Fruit fly (Drosophila melanogaster): ENCODE measurements around the gene CG46306.

CG46306 gene

DNA sequence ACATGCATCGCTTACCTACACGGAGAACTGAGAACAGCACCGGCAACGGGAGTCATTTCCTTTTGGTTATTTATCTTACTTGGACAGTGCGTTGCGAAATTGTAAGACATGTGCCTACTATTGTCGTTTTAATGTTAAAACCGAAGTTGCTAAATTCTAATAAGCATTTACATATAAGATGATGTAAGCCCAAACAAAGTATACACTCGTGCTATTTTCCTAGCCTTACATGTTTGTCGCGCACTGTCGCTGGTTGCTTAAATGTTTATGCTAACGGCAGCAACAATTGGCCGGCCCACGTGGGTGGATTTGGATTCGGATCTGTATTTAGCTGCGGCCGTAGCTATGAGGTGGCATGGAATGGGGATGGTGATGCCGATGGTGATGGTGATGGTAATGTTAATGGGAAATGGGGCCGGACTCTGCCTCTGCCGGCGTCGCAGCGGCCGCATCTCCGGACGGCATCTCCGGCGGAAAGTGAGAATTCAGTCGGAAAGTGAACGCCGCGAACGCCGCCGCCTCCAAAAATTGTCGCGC lies 24.0 kb downstream of the CG46306 start, which contains the start of gene CG4829 (continued):
- peak; percentile 64 for TF ChIP-seq NC2α (GFP tag; optimal IDR thresholded peaks at IDR 0.05)
- TF ChIP-seq cato (GFP tag; optimal IDR thresholded peaks at IDR 0.05; ENCODE audit: borderline replicate concordance): peak; percentile 69
- peak; percentile 95 for TF ChIP-seq CG1603 (tag; optimal IDR thresholded peaks at IDR 0.05)
- TF ChIP-seq fd64A (GFP tag; optimal IDR thresholded peaks at IDR 0.05): peak; percentile 82
- TF ChIP-seq wek (GFP tag; optimal IDR thresholded peaks at IDR 0.05): peak; percentile 84
- peak; percentile 40 for TF ChIP-seq tup (GFP tag; optimal IDR thresholded peaks at IDR 0.05)
- TF ChIP-seq ttk (GFP tag; IDR thresholded peaks at IDR 0.05): peak; percentile 84
- TF ChIP-seq CG7963 (GFP tag; IDR thresholded peaks at IDR 0.05; ENCODE audit: partially characterized antibody): no peak
- TF ChIP-seq yki (optimal IDR thresholded peaks at IDR 0.05): no peak
- peak; percentile 99 for TF ChIP-seq Med (GFP tag)
- peak; percentile 84 for TF ChIP-seq CG10147 (GFP tag; optimal IDR thresholded peaks at IDR 0.05)
- peak; percentile 87; the same call in 1 of the 2 replicates for TF ChIP-seq chm (GFP tag; IDR thresholded peaks at IDR 0.05)
- TF ChIP-seq Ets65A (GFP tag): peak; percentile 97
- peak; percentile 79 for TF ChIP-seq klu (GFP tag; IDR thresholded peaks at IDR 0.05)
- peak; percentile 51 for TF ChIP-seq CTCF (GFP tag; optimal IDR thresholded peaks at IDR 0.05)
- TF ChIP-seq Hr51 (GFP tag; optimal IDR thresholded peaks at IDR 0.05): peak; percentile 62 to 90
- TF ChIP-seq lov (optimal IDR thresholded peaks at IDR 0.05): no peak
- peak; percentile 83; the same call in 2 of the 3 replicates for TF ChIP-seq lov (GFP tag; IDR thresholded peaks at IDR 0.05)
- peak; percentile 19 for TF ChIP-seq CG3995 (GFP tag; optimal IDR thresholded peaks at IDR 0.05)
- peak; percentile 73 for TF ChIP-seq CG12744 (GFP tag; optimal IDR thresholded peaks at IDR 0.05)
- peak; percentile 82 for TF ChIP-seq ems (GFP tag; optimal IDR thresholded peaks at IDR 0.05)
- peak; percentile 31 for TF ChIP-seq CG2202 (tag; optimal IDR thresholded peaks at IDR 0.05)
- peak; percentile 83 for TF ChIP-seq mam (GFP tag; optimal IDR thresholded peaks at IDR 0.05)
- peak; percentile 82 for TF ChIP-seq az2 (GFP tag; optimal IDR thresholded peaks at IDR 0.05)
- TF ChIP-seq CG15479 (GFP tag; optimal IDR thresholded peaks at IDR 0.05): no peak
- peak; percentile 70 for TF ChIP-seq CG43689 (GFP tag; IDR thresholded peaks at IDR 0.05)
- TF ChIP-seq dysf (GFP tag; IDR thresholded peaks at IDR 0.05): peak; percentile 94
- TF ChIP-seq CG16813 (GFP tag; IDR thresholded peaks at IDR 0.05; ENCODE audit: partially characterized antibody): no peak
- TF ChIP-seq Oaz (GFP tag; IDR thresholded peaks at IDR 0.05): peak; percentile 81
- no peak for TF ChIP-seq Stat92E (GFP tag; optimal IDR thresholded peaks at IDR 0.05)
- TF ChIP-seq CG10366 (GFP tag; IDR thresholded peaks at IDR 0.05): peak; percentile 87
- no peak for TF ChIP-seq Elba2 (GFP tag; optimal IDR thresholded peaks at IDR 0.05)
- TF ChIP-seq cwo (GFP tag; optimal IDR thresholded peaks at IDR 0.05): peak; percentile 77
- TF ChIP-seq jigr1 (GFP tag; IDR thresholded peaks at IDR 0.05): peak; percentile 77
- TF ChIP-seq D (optimal IDR thresholded peaks at IDR 0.05): no peak
- TF ChIP-seq D (GFP tag; optimal IDR thresholded peaks at IDR 0.05): peak; percentile 87
- no peak for TF ChIP-seq Scr (GFP tag; IDR thresholded peaks at IDR 0.05; ENCODE audit: partially characterized antibody)
- no peak for TF ChIP-seq Lpt (GFP tag; optimal IDR thresholded peaks at IDR 0.05)
- no peak for TF ChIP-seq Opbp (GFP tag; IDR thresholded peaks at IDR 0.05; ENCODE audit: partially characterized antibody)
- peak; percentile 92 for TF ChIP-seq sisA (GFP tag; IDR thresholded peaks at IDR 0.05)
- peak; percentile 84 for TF ChIP-seq Mes4 (GFP tag; optimal IDR thresholded peaks at IDR 0.05)
- peak; percentile 86 for TF ChIP-seq bcd (GFP tag; optimal IDR thresholded peaks at IDR 0.05)
- TF ChIP-seq Mrtf (GFP tag; IDR thresholded peaks at IDR 0.05): peak; percentile 87
- peak; percentile 73; the same call in 1 of the 3 replicates for TF ChIP-seq C15 (GFP tag; IDR thresholded peaks at IDR 0.05)
- TF ChIP-seq hb (GFP tag; IDR thresholded peaks at IDR 0.05; ENCODE audit: partially characterized antibody): no peak
- peak; percentile 78 for TF ChIP-seq dati (GFP tag; IDR thresholded peaks at IDR 0.05)
- TF ChIP-seq CG34422 (GFP tag; IDR thresholded peaks at IDR 0.05): peak; percentile 90
- TF ChIP-seq kni (GFP tag; optimal IDR thresholded peaks at IDR 0.05): peak; percentile 25
- no peak for TF ChIP-seq bbx (GFP tag; IDR thresholded peaks at IDR 0.05; ENCODE audit: partially characterized antibody)
- TF ChIP-seq CG17612 (GFP tag; IDR thresholded peaks at IDR 0.05): peak; percentile 72; the same call in 1 of the 2 replicates
- peak; percentile 40 for TF ChIP-seq da (GFP tag; optimal IDR thresholded peaks at IDR 0.05)

Measured in whole organism, embryonic.